Fruit fly (Drosophila melanogaster) whole organism: ENCODE data around the gene Acp63F.

Experiments used
- EcR ChIP-seq, 2 experiments: fragments of >200 bp; optimal IDR thresholded peaks; 2 replicates each; lab custom pipeline; 2017; ENCODE audit warnings: missing biosample characterization in 2 of 2, missing genetic modification characterization in 2 of 2, missing genetic modification reagents in 2 of 2
- usp ChIP-seq: fragments of >200 bp; optimal IDR thresholded peaks from 2 replicates; lab custom pipeline; 2017; ENCODE audit warnings: missing biosample characterization, missing genetic modification characterization, mixed read lengths

dm6 chr3L:3842981-3843701, 27.0 kb upstream of the Acp63F start:
- TF ChIP-seq EcR (GFP tag; optimal IDR thresholded peaks at IDR 0.05; lab: Kevin White, UChicago) (no peak), usp (GFP tag; lab: Kevin White, UChicago) (no peak)
